Worm (Caenorhabditis elegans) whole organism, dauer: ENCODE data around the gene best-4.

Experiments used
- unc-62 ChIP-seq: sonication (generic microtip); optimal IDR thresholded peaks from 2 replicates; lab custom pipeline; 2017; ENCODE audit warnings: missing biosample characterization, missing genetic modification reagents, missing genetic modification characterization

The best-4 gene

ce11 chrII:29578-29977, 17.9 kb upstream of the best-4 start:
- TF ChIP-seq unc-62 (GFP tag; lab: Kevin White, UChicago), result no peak

ce11 chrII:28283-28682, 16.6 kb upstream of the best-4 start, which contains the start of gene F23F1.4:
Gene F23F1.4, minus strand, starts transcription at chrII:28423.
- TF ChIP-seq unc-62 (GFP tag; lab: Kevin White, UChicago), result no peak

DNA sequence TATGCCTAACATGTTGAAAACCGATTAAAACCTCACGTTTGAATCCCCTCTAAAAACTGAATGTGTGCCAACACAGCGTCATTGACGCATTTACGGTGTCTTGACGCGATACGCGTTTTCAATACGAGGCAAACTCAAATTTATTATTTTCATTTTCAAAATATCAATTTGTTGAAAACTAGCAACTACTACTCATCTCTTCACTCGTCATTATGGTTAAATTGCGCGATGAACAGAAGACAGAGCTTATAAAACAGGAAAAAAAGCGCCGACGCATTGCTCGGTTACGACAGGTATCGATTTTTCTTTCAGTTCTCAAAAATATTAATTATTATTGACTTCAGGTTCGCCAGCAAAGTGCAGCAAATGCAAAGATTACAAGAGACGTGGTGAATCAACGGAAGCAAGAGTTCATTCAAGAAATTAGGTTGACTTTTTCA, 12.9 kb upstream of the best-4 start, which contains the start of gene enee-1:
Gene enee-1 (plus strand): TSS at position 108 of the 440 bp plus-strand sequence.
- no peak for TF ChIP-seq unc-62 (GFP tag; lab: Kevin White, UChicago)

DNA sequence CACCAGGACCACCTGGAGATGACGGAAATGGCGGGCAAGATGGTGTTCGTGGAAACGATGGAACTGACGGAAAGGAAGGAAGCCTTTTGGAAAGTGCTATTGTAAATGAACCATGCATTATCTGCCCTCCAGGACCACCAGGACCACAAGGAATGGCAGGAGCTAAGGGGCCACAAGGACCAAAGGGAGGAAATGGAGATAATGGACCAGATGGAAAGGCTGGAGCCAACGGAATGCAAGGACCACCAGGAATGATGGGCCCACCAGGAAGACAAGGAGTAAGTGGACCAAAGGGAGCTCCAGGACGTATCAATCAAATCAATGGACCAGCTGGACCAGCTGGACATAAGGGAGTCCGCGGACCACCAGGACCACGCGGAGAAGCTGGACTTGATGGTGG, 12.1 kb upstream of the best-4 start:
- no peak for TF ChIP-seq unc-62 (GFP tag; lab: Kevin White, UChicago)

DNA sequence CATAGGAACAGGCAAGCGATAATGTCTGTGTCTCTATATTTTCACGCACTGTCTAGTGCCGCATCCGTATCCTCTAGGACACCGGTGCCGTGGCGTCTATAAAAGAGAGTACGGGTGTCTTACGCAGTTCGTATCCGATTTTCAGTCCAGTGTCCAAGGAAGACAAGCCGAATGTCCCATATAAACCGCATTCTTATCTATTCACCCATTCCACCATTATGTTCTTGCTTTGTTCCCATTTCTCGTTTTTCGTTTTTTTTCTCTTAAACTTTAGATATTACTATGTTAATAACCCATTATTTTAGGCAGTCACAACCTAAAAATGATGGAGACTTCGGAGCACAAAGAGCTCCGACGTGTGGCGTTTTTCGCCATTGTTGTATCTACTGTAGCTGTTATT, 11.3 kb upstream of the best-4 start, which contains the start of gene sqt-2:
Gene sqt-2 (plus strand): TSS at position 301 of the 400 bp plus-strand sequence.
- TF ChIP-seq unc-62 (GFP tag; lab: Kevin White, UChicago), result no peak

- TF ChIP-seq unc-62 (GFP tag; lab: Kevin White, UChicago), result no peak
Measured at ce11 chrII:21953-22352, 10.3 kb upstream of the best-4 start.

ce11 chrII:19238-19637, 7.6 kb upstream of the best-4 start, which contains the start of gene gmeb-1:
Gene gmeb-1, plus strand, starts transcription at chrII:19538.
- no peak for TF ChIP-seq unc-62 (GFP tag; lab: Kevin White, UChicago)

ce11 chrII:18787-19186, 7.1 kb upstream of the best-4 start:
- no peak for TF ChIP-seq unc-62 (GFP tag; lab: Kevin White, UChicago)

- TF ChIP-seq unc-62 (GFP tag; lab: Kevin White, UChicago), result no peak
Measured at ce11 chrII:12685-13084, 1.0 kb upstream of the best-4 start, which contains the start of gene best-3. Gene best-3, plus strand, starts transcription at chrII:12985.

DNA sequence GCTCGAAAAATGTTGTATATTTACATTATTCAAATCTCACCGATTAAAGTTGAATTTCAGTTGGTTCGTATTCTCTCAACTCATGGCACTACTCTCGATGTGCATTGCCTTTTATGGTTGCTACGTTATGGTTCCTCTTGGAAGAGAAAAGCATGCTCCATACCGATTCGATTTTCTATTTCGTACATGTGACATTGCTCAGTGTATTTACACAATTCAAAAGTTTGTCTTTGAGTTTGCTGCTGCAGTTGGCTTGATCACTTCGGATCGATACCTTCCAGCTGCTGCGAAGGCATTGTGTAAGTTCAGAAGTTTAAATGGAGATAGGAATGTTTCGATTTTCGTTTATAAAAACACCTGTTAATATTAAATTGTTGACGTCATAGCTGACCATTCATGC, 3.5 kb downstream of the best-4 start:
- no peak for TF ChIP-seq unc-62 (GFP tag; lab: Kevin White, UChicago)

- TF ChIP-seq unc-62 (GFP tag; lab: Kevin White, UChicago), result no peak
Measured at ce11 chrII:6349-6748, 5.3 kb downstream of the best-4 start, which contains the start of gene osta-1. Gene osta-1, plus strand, starts transcription at chrII:6657.

DNA sequence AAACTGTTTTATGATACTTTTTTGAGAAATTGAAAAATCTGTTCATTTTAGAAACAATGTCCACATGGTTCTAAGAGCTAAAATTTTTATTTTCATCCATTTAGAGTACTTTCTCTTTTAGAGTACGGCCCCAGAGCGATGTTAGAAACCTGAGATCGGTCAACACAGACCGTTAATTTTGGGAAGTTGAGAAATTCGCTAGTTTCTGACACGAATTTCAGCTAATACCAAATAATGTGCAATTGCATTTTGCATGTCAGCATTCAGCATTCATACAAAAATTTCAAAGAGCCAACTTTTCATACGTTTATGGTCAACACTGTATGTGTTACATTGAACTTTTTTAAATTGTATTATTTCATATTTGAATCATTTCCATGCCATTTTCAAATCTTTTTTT, 6.9 kb downstream of the best-4 start:
- TF ChIP-seq unc-62 (GFP tag; lab: Kevin White, UChicago), result no peak

DNA sequence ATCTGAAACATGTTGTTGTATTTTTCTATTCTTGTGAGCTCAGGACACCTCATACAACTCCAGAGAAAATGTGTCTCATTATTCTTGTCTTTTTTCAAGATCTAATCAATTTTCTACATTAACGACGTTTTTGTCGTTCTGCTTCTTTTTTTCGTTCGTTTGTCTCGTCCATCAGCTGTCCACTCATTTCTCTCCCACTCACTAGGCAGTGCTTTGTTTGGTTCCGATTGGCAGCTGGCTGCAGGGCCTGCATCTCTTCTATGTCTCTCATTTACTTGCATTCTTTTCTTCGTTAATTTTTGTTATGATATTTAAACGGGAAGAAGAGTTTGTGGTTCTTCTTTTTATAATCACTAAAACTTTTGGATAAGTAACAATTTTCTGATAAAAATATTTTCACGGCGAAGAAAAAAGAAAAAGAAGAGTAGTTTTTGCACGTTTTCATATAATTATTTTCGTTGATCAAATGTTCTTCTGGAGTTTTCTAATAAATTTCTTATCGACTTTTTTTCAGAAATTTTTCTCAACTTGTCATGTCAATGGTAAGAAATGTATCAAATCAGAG, 10.3 kb downstream of the best-4 start, which contains the start of gene 2L52.1:
Gene 2L52.1 (plus strand): TSS at position 515 of the 565 bp plus-strand sequence.
- TF ChIP-seq unc-62 (GFP tag; lab: Kevin White, UChicago), result no peak

DNA sequence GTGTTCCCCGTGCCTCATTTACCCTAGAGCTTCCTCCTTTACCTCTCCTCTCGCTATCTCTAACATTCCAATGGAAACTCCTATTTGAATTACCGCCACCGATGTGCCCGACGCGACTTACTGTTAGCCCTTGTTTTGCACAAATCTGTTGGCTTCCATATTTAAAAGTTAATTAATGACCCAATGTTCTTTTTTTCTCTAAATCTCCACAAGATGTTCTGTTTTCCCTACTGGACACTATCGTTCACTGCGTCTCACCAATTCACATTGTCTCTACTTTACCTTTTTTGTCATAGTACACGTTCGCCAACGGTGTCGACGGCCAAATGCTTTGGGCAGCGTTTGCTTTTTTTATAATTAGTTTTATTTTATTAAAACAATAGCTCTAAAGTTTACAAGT, 11.1 kb downstream of the best-4 start:
- no peak for TF ChIP-seq unc-62 (GFP tag; lab: Kevin White, UChicago)
